Worm (Caenorhabditis elegans) whole organism, young adult: ENCODE results near the gene F56C3.1.
"Not testable (repeated sequence)": the region's sequence is repeated elsewhere in the genome, so short reads cannot be mapped to it uniquely, and the experiment has no call there.

Source experiments
- B0019.2 ChIP-seq: fragments of 200-800 bp; sonication (Bioruptor generic); conservative IDR thresholded peaks from 2 replicates; pipeline ENCODE4 v1.3.6; 2022; ENCODE audit warnings: missing genetic modification reagents, missing genetic modification characterization, missing compliant biosample characterization
- D2030.7 ChIP-seq: fragments of 200-800 bp; sonication (Bioruptor generic); IDR thresholded peaks from 2 replicates; pipeline ENCODE4 v1.3.6; 2022; ENCODE audit warnings: missing genetic modification reagents, missing genetic modification characterization, missing compliant biosample characterization
- F10E7.11 ChIP-seq: sonication (generic microtip); optimal IDR thresholded peaks from 2 replicates; lab custom pipeline; 2017; ENCODE audit warnings: mild to moderate bottlenecking, missing genetic modification characterization, moderate library complexity, missing compliant biosample characterization
- F23B12.7 ChIP-seq: sonication (generic microtip); optimal IDR thresholded peaks from 2 replicates; lab custom pipeline; 2017; ENCODE audit warnings: missing genetic modification characterization, mild to moderate bottlenecking, missing compliant biosample characterization, antibody characterized with exemption, moderate library complexity; ENCODE audit not compliant: insufficient read depth
- F33H1.4 ChIP-seq: fragments of 200-800 bp; sonication (Bioruptor generic); IDR thresholded peaks from 2 replicates; pipeline ENCODE4 v1.3.6; 2022; ENCODE audit warnings: missing genetic modification reagents, missing genetic modification characterization, missing compliant biosample characterization
- F37B4.10 ChIP-seq: fragments of 200-800 bp; sonication (Bioruptor generic); IDR thresholded peaks from 2 replicates; pipeline ENCODE4 v1.3.6; 2022; ENCODE audit warnings: missing genetic modification characterization, missing compliant biosample characterization
- F57C9.4 ChIP-seq: sonication (generic microtip); optimal IDR thresholded peaks from 2 replicates; lab custom pipeline; 2017; ENCODE audit warnings: mild to moderate bottlenecking, missing genetic modification characterization, missing compliant biosample characterization
- T26A5.8 ChIP-seq: sonication (generic microtip); optimal IDR thresholded peaks from 2 replicates; lab custom pipeline; 2016; ENCODE audit warnings: missing genetic modification characterization, missing compliant biosample characterization
- ZK185.1 ChIP-seq: sonication (generic microtip); optimal IDR thresholded peaks from 2 replicates; lab custom pipeline; 2016; ENCODE audit warnings: mild to moderate bottlenecking, missing genetic modification characterization, missing compliant biosample characterization; ENCODE audit not compliant: poor library complexity, severe bottlenecking
- aptf-2 ChIP-seq: fragments of 200-800 bp; sonication (Bioruptor generic); conservative IDR thresholded peaks from 2 replicates; pipeline ENCODE4 v1.3.6; 2022; ENCODE audit warnings: missing genetic modification reagents, missing genetic modification characterization, missing compliant biosample characterization
- aptf-3 ChIP-seq: fragments of 200-800 bp; sonication (Bioruptor generic); IDR thresholded peaks from 2 replicates; pipeline ENCODE4 v1.3.6; 2022; ENCODE audit warnings: missing genetic modification characterization, missing compliant biosample characterization
- cebp-1 ChIP-seq, 2 experiments: fragments of 200-800 bp in 1 of 2; sonication (Bioruptor generic) in 1 of 2; sonication (generic microtip) in 1 of 2; IDR thresholded peaks in 1 of 2; optimal IDR thresholded peaks in 1 of 2; 2 replicates each; pipeline versions ENCODE4 v1.3.6 to Lab custom; 2017 to 2022; ENCODE audit warnings: missing compliant biosample characterization in 2 of 2, missing genetic modification characterization in 2 of 2, mild to moderate bottlenecking in 1 of 2, missing genetic modification reagents in 1 of 2, moderate library complexity in 1 of 2
- cebp-2 ChIP-seq: fragments of 200-800 bp; sonication (Bioruptor generic); IDR thresholded peaks from 2 replicates; pipeline ENCODE4 v1.3.6; 2022; ENCODE audit warnings: missing genetic modification characterization, missing compliant biosample characterization
- ceh-27 ChIP-seq: fragments of 200-800 bp; sonication (Bioruptor generic); optimal IDR thresholded peaks from 2 replicates; lab custom pipeline; 2018; ENCODE audit warnings: mild to moderate bottlenecking, missing genetic modification characterization, moderate library complexity, missing compliant biosample characterization
- chd-7 ChIP-seq: sonication (generic microtip); optimal IDR thresholded peaks from 2 replicates; lab custom pipeline; 2016; ENCODE audit warnings: mild to moderate bottlenecking, missing genetic modification characterization, moderate library complexity, missing compliant biosample characterization
- dox-1 ChIP-seq: fragments of 200-800 bp; sonication (Bioruptor generic); IDR thresholded peaks from 2 replicates; pipeline ENCODE4 v1.3.6; 2022; ENCODE audit warnings: missing genetic modification reagents, missing genetic modification characterization, missing compliant biosample characterization
- egl-44 ChIP-seq: fragments of 200-800 bp; sonication (Bioruptor generic); IDR thresholded peaks from 2 replicates; pipeline ENCODE4 v1.3.6; 2022; ENCODE audit warnings: missing genetic modification reagents, missing genetic modification characterization, missing compliant biosample characterization
- gei-17 ChIP-seq: fragments of 200-800 bp; sonication (Bioruptor generic); optimal IDR thresholded peaks from 2 replicates; lab custom pipeline; 2018; ENCODE audit warnings: mild to moderate bottlenecking, missing genetic modification characterization, missing compliant biosample characterization
- hrde-1 ChIP-seq: sonication (generic microtip); optimal IDR thresholded peaks from 2 replicates; lab custom pipeline; 2016; ENCODE audit warnings: missing genetic modification characterization, mild to moderate bottlenecking, missing compliant biosample characterization, moderate library complexity, missing genotype, missing genetic modification reagents, borderline replicate concordance
- let-526 ChIP-seq: fragments of 200-800 bp; sonication (Bioruptor generic); IDR thresholded peaks from 2 replicates; pipeline ENCODE4 v1.3.6; 2022; ENCODE audit warnings: missing genetic modification reagents, missing genetic modification characterization, missing compliant biosample characterization
- lin-35 ChIP-seq, 3 experiments: fragments of 150-350 bp in 2 of 3; sonication (generic microtip) in 1 of 3; optimal IDR thresholded peaks; 2 replicates each; lab custom pipeline; 2014 to 2018; ENCODE audit warnings: missing biosample characterization in 3 of 3, missing genetic modification characterization in 3 of 3, missing genetic modification reagents in 3 of 3
- lin-54 ChIP-seq: fragments of 200-800 bp; sonication (Bioruptor generic); optimal IDR thresholded peaks from 2 replicates; lab custom pipeline; 2018; ENCODE audit warnings: mild to moderate bottlenecking, missing genetic modification characterization, missing compliant biosample characterization
- madf-6 ChIP-seq: fragments of 200-800 bp; sonication (Bioruptor generic); IDR thresholded peaks from 2 replicates; pipeline ENCODE4 v1.3.6; 2022; ENCODE audit warnings: missing genetic modification reagents, missing genetic modification characterization, missing compliant biosample characterization
- mcd-1 ChIP-seq: fragments of 200-800 bp; sonication (Bioruptor generic); IDR thresholded peaks from 2 replicates; pipeline ENCODE4 v1.3.6; 2022; ENCODE audit warnings: missing genetic modification reagents, missing genetic modification characterization, missing compliant biosample characterization
- mes-4 ChIP-seq: sonication (generic microtip); optimal IDR thresholded peaks from 2 replicates; lab custom pipeline; 2016; ENCODE audit warnings: missing genotype, missing genetic modification characterization, missing compliant biosample characterization
- nhr-80 ChIP-seq: sonication (generic microtip); optimal IDR thresholded peaks from 2 replicates; lab custom pipeline; 2016; ENCODE audit warnings: missing genetic modification characterization, missing compliant biosample characterization
- rcor-1 ChIP-seq: fragments of 200-800 bp; sonication (Bioruptor generic); IDR thresholded peaks from 2 replicates; pipeline ENCODE4 v1.3.6; 2022; ENCODE audit warnings: missing genetic modification reagents, missing genetic modification characterization, missing compliant biosample characterization
- rec-8 ChIP-seq, 2 experiments: sonication (generic microtip); optimal IDR thresholded peaks; 2 replicates each; lab custom pipeline; 2016; ENCODE audit warnings: mild to moderate bottlenecking in 2 of 2, missing genetic modification characterization in 2 of 2, missing genetic modification reagents in 2 of 2, missing genotype in 2 of 2, missing biosample characterization in 1 of 2, missing compliant biosample characterization in 1 of 2, moderate library complexity in 1 of 2
- sea-2 ChIP-seq: fragments of 200-800 bp; sonication (Bioruptor generic); IDR thresholded peaks from 2 replicates; pipeline ENCODE4 v1.3.6; 2022; ENCODE audit warnings: missing genetic modification characterization, missing compliant biosample characterization
- snpc-1.1 ChIP-seq: sonication (generic microtip); optimal IDR thresholded peaks from 2 replicates; lab custom pipeline; 2017; ENCODE audit warnings: missing genetic modification characterization, mild to moderate bottlenecking, missing compliant biosample characterization, antibody characterized with exemption, moderate library complexity, missing genotype, missing genetic modification reagents; ENCODE audit not compliant: insufficient read depth
- snpc-4 ChIP-seq, 5 experiments: fragments of 150-350 bp in 1 of 5; sonication (generic microtip) in 4 of 5; optimal IDR thresholded peaks; 2 replicates each; lab custom pipeline; 2014 to 2018; ENCODE audit warnings: missing genetic modification characterization in 5 of 5, missing biosample characterization in 3 of 5, antibody characterized with exemption in 2 of 5, mild to moderate bottlenecking in 2 of 5, missing compliant biosample characterization in 2 of 5, missing genotype in 2 of 5, moderate library complexity in 2 of 5, missing genetic modification reagents in 1 of 5
- zfh-2 ChIP-seq: fragments of 200-800 bp; sonication (Bioruptor generic); conservative IDR thresholded peaks from 2 replicates; pipeline ENCODE4 v1.3.6; 2022; ENCODE audit warnings: missing genetic modification reagents, missing genetic modification characterization, missing compliant biosample characterization

The F56C3.1 gene

DNA sequence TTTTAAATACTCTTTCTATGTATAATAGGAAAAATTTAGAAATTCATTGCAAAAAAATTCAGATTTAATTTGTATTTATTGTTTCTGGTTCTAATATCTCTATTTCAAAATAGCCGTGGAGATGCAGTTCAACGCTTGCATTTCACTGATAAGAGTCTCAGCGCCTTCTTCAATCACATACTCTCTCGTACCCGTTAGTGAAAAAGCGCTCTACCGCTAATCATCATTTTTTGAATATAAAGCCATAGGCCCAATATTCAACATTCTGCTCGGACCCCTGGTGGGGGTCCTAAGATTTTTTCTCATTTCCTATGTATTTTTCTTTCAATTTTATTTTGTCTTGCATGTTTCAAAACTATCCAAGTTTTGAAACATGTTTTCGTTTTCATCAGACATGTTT lies 33.4 kb downstream of the F56C3.1 start:
- TF ChIP-seq nhr-80 = peak; percentile 9
- peak; percentile 46 for TF ChIP-seq mcd-1 (GFP tag; lab: Robert Waterston, UW)
- TF ChIP-seq F23B12.7 (tag; lab: Kevin White, UChicago) = no peak

DNA sequence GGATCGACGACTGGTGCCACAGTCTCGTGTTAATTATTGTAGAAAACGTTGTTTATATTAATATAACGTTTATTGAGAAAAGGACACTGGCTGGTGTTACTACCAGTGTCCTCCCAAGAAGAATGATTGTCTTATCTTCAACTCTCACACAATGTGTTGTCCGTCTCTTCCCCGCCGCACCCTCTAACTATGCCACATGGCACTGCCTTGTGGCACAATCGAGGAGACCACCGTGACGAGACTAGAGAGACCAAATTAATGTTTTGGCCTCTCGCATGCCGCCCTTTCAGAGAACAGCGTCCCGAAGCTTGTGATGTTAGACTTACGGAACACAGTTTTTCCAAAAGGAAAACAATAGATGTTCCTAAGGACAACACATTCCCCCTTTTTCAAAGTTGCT lies 35.1 kb downstream of the F56C3.1 start:
- TF ChIP-seq mcd-1 (GFP tag; lab: Robert Waterston, UW) (0 out of 2 replicates have a peak, but pooled peaks have one; percentile 13), dox-1 (GFP tag; lab: Robert Waterston, UW) (peak; percentile 60; the same call in 1 of the 2 replicates), nhr-80 (peak; percentile 51)

DNA sequence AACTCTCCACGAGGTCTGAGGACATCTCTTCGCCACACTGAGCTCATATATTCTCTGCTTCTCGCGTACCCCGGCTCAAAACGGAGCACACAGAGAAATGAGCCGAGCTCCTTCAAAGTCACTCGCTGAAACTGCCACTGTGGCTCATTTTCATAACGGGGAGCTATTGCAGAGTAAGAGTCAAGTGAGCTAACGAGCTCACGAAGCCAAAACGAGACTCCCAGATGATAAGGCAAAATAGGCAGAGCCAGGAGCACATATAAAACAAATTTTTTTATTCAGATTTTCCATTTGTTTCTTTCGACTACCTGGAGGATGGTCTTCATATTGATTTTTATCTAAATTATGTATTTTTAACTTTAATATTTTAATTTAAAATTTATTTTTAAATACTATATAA lies 37.4 kb downstream of the F56C3.1 start, which contains the start of gene F19G12.3:
TSS of gene F19G12.3 (plus strand) at position 301 of the 400 bp plus-strand sequence.
- TF ChIP-seq chd-7 (tag; lab: Kevin White, UChicago) (no peak), zfh-2 (GFP tag; lab: Robert Waterston, UW) (0 out of 2 replicates have a peak, but pooled peaks have one; percentile 8), sea-2 (GFP tag; lab: Robert Waterston, UW) (no peak), lin-54 (GFP tag; lab: Kevin White, UChicago) (no peak), F10E7.11 (tag; lab: Kevin White, UChicago) (no peak), snpc-4 (GFP tag; optimal IDR thresholded peaks at IDR 0.05; lab: Kevin White, UChicago) (no peak), snpc-4 (tag; optimal IDR thresholded peaks at IDR 0.05; lab: Kevin White, UChicago) (no peak), snpc-1.1 (no peak)

DNA sequence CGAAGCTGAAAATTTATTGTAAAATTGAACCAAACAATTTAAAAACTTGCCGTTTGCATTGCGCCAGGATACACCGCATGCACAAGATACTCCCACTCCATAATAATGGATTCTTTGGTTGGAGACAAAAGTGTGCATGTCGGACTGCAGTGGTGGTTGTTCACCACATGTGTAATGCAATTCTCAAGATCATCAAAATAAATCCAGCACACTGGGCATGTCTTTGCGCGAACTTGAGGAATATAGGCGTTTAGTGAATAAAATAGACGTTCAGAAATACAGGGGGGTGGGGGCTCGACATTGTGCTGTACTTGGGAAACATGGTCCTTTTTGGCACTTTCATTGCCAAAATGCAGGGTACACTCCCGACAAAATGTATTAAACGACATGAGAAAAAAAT lies 39.3 kb downstream of the F56C3.1 start, which contains the start of gene F19G12.11:
TSS of gene F19G12.11 (minus strand) at position 101 of the 400 bp plus-strand sequence.
- TF ChIP-seq cebp-2 (no peak), rcor-1 (no peak), lin-35 (GFP tag; optimal IDR thresholded peaks at IDR 0.05; lab: Kevin White, UChicago) (no peak), mes-4 (no peak), aptf-3 (GFP tag; lab: Robert Waterston, UW) (no peak), ceh-27 (no peak), madf-6 (GFP tag; lab: Robert Waterston, UW) (no peak), T26A5.8 (tag; lab: Kevin White, UChicago) (no peak), hrde-1 (no peak), D2030.7 (no peak), F37B4.10 (GFP tag; lab: Robert Waterston, UW) (no peak), let-526 (GFP tag; lab: Robert Waterston, UW) (no peak)

DNA sequence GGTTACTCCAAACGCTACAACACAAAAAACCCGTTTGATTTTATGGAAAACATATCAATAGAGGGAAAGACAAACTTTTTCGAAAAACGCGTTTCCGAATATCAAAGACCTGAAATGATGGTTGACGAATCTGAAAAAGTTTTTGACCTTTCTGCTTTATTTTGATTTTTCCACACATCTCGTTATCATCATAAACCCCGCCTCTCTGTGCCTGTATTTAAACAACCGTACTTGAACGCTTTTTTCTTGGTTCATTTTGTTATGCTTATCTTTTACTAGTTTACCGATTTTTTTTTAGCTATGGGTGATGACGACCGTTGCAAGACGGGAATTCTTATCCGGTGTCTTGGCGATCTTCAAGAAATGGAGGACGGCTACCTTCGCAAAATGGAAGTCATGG lies 43.6 kb downstream of the F56C3.1 start, which contains the start of gene F19G12.1:
TSS of gene F19G12.1 (plus strand) at position 301 of the 400 bp plus-strand sequence.
- not testable (repeated sequence) for TF ChIP-seq B0019.2; F33H1.4 (GFP tag; lab: Robert Waterston, UW); mes-4

DNA sequence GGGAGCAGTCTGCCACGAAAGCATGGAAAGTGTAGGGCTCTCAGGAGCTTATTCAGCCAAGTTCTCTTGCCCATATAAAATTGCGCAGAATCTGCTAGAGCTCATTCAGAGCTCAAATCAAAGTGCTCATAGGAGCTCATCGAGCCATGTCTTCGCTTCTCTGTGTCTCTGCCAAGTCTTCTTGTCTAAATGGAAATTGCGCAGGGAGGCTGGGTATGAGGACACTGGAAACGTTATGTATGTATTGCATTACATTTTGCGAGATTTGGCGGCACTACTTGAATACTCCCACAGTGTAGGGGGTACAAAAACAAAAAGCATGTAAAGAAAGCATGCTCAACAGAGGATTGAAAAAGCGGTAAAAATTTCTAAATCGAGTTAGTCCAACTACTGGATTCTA lies 50.0 kb downstream of the F56C3.1 start:
- 0 out of 2 replicates have a peak, but pooled peaks have one; percentile 23 for TF ChIP-seq egl-44 (GFP tag; lab: Robert Waterston, UW)
- TF ChIP-seq ZK185.1 (tag; lab: Kevin White, UChicago) = peak; percentile 8
- TF ChIP-seq F57C9.4 (tag; lab: Kevin White, UChicago) = no peak
- TF ChIP-seq rec-8 (tag; optimal IDR thresholded peaks at IDR 0.05; lab: Kevin White, UChicago) = no peak
- no peak for TF ChIP-seq T26A5.8 (tag; lab: Kevin White, UChicago)
- no peak for TF ChIP-seq cebp-1 (GFP tag; IDR thresholded peaks at IDR 0.05; lab: Robert Waterston, UW)
- TF ChIP-seq cebp-1 (tag; optimal IDR thresholded peaks at IDR 0.05; lab: Kevin White, UChicago) = peak; percentile 9
- no peak for TF ChIP-seq aptf-2 (GFP tag; lab: Robert Waterston, UW)
- TF ChIP-seq dox-1 (GFP tag; lab: Robert Waterston, UW) = peak; percentile 31; the same call in 1 of the 2 replicates
- no peak for TF ChIP-seq chd-7 (tag; lab: Kevin White, UChicago)
- TF ChIP-seq gei-17 (GFP tag; lab: Kevin White, UChicago) = peak; percentile 59
